Worm (Caenorhabditis elegans): ENCODE data around the gene Y111B2A.21.

Y111B2A.21 gene

DNA sequence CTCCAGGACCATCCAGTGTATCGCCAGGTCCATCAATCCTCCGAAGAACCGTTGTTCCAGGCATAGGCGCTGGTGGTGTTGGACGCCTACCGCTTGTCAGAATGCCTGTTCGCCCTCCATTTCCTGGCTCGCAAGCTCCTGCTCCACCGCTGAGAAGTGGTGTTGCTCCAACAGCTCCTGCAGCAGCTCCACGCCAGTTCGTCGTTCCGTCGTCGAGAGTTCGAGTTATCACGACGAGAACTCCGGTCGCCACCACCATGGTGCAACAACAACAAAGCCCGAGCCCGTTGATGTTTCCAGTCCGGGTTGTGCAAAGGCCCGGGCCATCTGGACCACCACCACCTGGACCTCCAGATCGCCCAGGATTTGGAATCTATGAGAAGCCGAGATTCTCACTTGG lies 18.1 kb upstream of the Y111B2A.21 start:
- no peak for TF ChIP-seq sptf-1 (tag; optimal IDR thresholded peaks at IDR 0.05)
- TF ChIP-seq ceh-63 (GFP tag; optimal IDR thresholded peaks at IDR 0.05) = peak; percentile 14
- peak; percentile 86 for TF ChIP-seq alr-1 (tag; optimal IDR thresholded peaks at IDR 0.05; ENCODE audit: borderline replicate concordance)
- TF ChIP-seq vab-15 (tag; optimal IDR thresholded peaks at IDR 0.05) = no peak
- no peak for TF ChIP-seq ztf-11 (tag; optimal IDR thresholded peaks at IDR 0.05)

- no peak for TF ChIP-seq hlh-17 (GFP tag; optimal IDR thresholded peaks at IDR 0.05; ENCODE audit: borderline replicate concordance)
- no peak for TF ChIP-seq fkh-4 (tag; optimal IDR thresholded peaks at IDR 0.05; ENCODE audit: borderline replicate concordance)
- no peak for TF ChIP-seq ces-1 (GFP tag; optimal IDR thresholded peaks at IDR 0.05)
- peak in 1 of 2 experiments; percentile 69 for TF ChIP-seq efl-1 (optimal IDR thresholded peaks at IDR 0.05)
- TF ChIP-seq efl-1 (GFP tag; optimal IDR thresholded peaks at IDR 0.05 in 1 of 2) = peak; percentile 72 to 96
- TF ChIP-seq dpl-1 (GFP tag; optimal IDR thresholded peaks at IDR 0.05) = peak; percentile 19 to 58 (median 55)
- TF ChIP-seq hlh-4 (tag; optimal IDR thresholded peaks at IDR 0.05) = no peak
- no peak for TF ChIP-seq zag-1 (tag; optimal IDR thresholded peaks at IDR 0.05)
- TF ChIP-seq aly-2 (tag; optimal IDR thresholded peaks at IDR 0.05) = peak; percentile 8
- peak in 1 of 2 experiments; percentile 81 for TF ChIP-seq lin-35 (GFP tag; optimal IDR thresholded peaks at IDR 0.05)
- TF ChIP-seq unc-86 (tag; optimal IDR thresholded peaks at IDR 0.05) = no peak
- no peak for TF ChIP-seq nhr-19 (GFP tag; conservative IDR thresholded peaks at IDR 0.05)
- no peak for TF ChIP-seq vab-15 (tag; optimal IDR thresholded peaks at IDR 0.05)
- TF ChIP-seq tbx-2 (tag; optimal IDR thresholded peaks at IDR 0.05) = no peak
These were observed 7.3 kb upstream of the Y111B2A.21 start for ce11 chrIII:12738935-12739334.

DNA sequence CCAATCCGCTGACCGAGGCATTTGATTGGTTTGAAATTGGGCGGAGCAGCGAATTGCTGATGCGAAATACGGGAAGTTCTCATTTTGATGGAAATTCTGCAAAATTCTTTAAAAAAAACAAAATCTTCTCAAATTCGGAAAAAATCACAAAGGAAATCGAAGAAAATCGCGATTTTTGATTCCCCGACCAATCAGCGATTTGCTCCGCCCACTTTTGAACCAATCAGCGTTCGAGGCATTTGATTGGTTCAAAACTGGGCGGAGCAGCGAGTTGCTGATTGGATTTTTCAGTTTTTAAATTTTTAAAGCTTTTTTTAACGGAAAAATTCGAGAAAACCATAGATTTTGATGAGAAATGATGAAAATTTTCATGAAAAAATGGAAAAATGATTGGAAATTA lies 5.9 kb upstream of the Y111B2A.21 start:
- no peak for TF ChIP-seq hlh-17 (GFP tag; optimal IDR thresholded peaks at IDR 0.05; ENCODE audit: borderline replicate concordance)
- TF ChIP-seq tbx-2 (tag; optimal IDR thresholded peaks at IDR 0.05) = no peak
- TF ChIP-seq fkh-8 (tag; optimal IDR thresholded peaks at IDR 0.05) = no peak
- no peak for TF ChIP-seq nhr-84 (tag; optimal IDR thresholded peaks at IDR 0.05)
- TF ChIP-seq mef-2 (tag; optimal IDR thresholded peaks at IDR 0.05) = no peak
- TF ChIP-seq nhr-77 (tag; optimal IDR thresholded peaks at IDR 0.05) = no peak
- TF ChIP-seq irx-1 (tag; optimal IDR thresholded peaks at IDR 0.05) = no peak

DNA sequence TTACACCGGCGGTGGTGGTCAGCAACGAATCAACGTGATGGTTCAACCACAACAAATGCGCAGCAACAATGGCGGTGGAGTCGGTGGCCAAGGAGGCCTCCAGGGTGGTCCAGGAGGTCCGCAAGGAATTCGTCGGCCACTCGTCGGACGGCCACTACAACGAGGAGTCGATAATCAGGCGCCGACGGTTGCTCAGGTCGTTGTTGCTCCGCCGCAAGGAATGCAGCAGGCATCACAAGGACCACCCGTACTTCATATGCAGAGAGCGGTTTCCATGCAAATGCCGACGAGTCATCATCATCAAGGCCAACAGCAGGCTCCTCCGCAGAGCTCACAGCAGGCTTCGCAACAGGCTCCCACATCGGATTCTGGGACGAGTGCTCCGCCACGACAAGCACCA lies 2.7 kb upstream of the Y111B2A.21 start:
- TF ChIP-seq ceh-90 (tag; optimal IDR thresholded peaks at IDR 0.05) (no peak), efl-1 (optimal IDR thresholded peaks at IDR 0.05) (no peak), efl-1 (GFP tag; optimal IDR thresholded peaks at IDR 0.05 in 1 of 2) (peak in 1 of 2 experiments; percentile 43), ets-5 (GFP tag; IDR thresholded peaks at IDR 0.05) (no peak), nhr-19 (GFP tag; conservative IDR thresholded peaks at IDR 0.05) (no peak), sptf-1 (tag; optimal IDR thresholded peaks at IDR 0.05) (no peak)

- no peak for TF ChIP-seq blmp-1 (tag; optimal IDR thresholded peaks at IDR 0.05)
- TF ChIP-seq nhr-85 (tag) = peak; percentile 14
These were observed 4.6 kb downstream of the Y111B2A.21 start, which contains the start of the genes irld-60 and irld-20 for ce11 chrIII:12750831-12751230. irld-60 (minus strand) TSS chrIII:12750931. irld-20 (plus strand) TSS chrIII:12751109.

DNA sequence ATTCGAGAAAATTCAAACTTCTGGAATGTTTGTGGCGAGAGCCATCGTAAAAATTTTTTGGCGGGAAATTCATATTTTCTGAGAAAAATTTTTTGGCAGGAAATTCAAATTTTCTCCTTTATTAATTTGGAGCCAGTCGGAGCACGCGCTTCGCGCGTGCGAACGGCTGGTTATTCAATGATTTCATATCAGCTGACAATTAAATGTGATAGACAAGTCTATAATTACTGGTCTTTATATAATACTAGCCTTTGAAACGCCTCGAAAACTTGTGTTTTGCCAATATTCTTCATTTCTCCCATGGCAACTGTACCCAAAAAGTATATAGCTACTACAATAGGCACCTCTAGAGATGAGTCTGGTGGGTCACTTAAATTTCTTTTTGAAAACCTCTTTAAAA lies 8.8 kb downstream of the Y111B2A.21 start, which contains the start of gene srw-10:
TSS of gene srw-10 (plus strand) at position 301 of the 400 bp plus-strand sequence.
- TF ChIP-seq sptf-1 (tag; optimal IDR thresholded peaks at IDR 0.05) (no peak), fkh-8 (tag; optimal IDR thresholded peaks at IDR 0.05) (peak; percentile 0)

- TF ChIP-seq vab-15 (tag; optimal IDR thresholded peaks at IDR 0.05) (no peak), C04F5.9 (tag; optimal IDR thresholded peaks at IDR 0.05) (no peak), nhr-12 (tag; optimal IDR thresholded peaks at IDR 0.05) (no peak), pag-3 (tag; optimal IDR thresholded peaks at IDR 0.05; ENCODE audit: borderline replicate concordance, insufficient read depth) (no peak), unc-130 (tag; optimal IDR thresholded peaks at IDR 0.05) (no peak), sup-37 (GFP tag; optimal IDR thresholded peaks at IDR 0.05) (no peak)
These were observed 11.1 kb downstream of the Y111B2A.21 start, which contains the start of gene srw-9 for ce11 chrIII:12757367-12757766. srw-9 (plus strand) TSS chrIII:12757667.
